Worm (Caenorhabditis elegans): ENCODE results near the gene C06A6.4.

DNA sequence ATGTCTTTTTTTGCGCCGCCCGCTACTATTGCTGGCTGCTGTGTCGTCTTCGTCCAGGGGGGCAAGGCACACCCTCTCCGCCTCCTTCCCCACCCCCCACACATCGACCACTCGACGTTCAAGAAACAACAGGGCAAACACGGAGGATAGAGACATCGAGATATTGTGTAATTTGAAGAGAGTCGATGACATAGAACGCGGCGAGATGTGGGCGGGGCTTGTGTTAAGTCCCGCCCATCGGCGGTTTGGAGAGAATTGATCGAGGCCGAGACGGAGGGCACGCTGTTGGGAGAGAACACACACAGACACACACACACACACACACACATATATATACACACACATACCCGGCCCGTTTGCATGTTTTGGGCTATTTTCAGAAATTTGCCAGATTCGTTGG lies 16.5 kb upstream of the C06A6.4 start:
- TF ChIP-seq tab-1 (GFP tag; IDR thresholded peaks at IDR 0.05) (no peak), T22C8.4 (GFP tag; IDR thresholded peaks at IDR 0.05) (no peak), cog-1 (tag; optimal IDR thresholded peaks at IDR 0.05) (peak; percentile 80), med-1 (GFP tag; optimal IDR thresholded peaks at IDR 0.05; ENCODE audit: insufficient read depth) (no peak), ztf-29 (GFP tag; IDR thresholded peaks at IDR 0.05) (0 out of 2 replicates have a peak, but pooled peaks have one; percentile 42), flt-1 (GFP tag; IDR thresholded peaks at IDR 0.05) (no peak; the same call in 1 of the 2 replicates), ztf-23 (GFP tag; IDR thresholded peaks at IDR 0.05) (0 out of 2 replicates have a peak, but pooled peaks have one; percentile 50), klf-2 (GFP tag; conservative IDR thresholded peaks at IDR 0.05) (no peak)

All from whole organism, midembryonic.